Worm (Caenorhabditis elegans): ENCODE measurements around the gene orc-5.

DNA sequence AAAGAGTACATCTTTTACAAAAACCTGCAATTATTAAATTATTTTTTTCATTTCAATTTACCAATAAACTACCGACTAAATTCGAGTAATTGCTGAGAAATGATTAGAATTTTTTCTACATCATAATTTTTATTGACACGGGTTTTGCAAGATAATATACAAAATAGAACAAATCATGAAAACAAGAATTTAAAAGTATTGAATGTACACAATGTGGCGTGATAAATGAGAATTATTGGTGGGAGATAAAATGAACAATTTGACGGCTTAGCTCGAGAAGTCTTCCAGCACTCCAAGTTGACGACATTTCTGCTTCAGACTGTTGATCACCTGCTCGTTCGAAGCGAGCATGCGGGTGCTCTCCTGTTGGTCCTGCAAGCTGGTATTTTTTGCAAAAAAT is 39.2 kb downstream of the orc-5 start, which contains the start of gene R102.4:
- TF ChIP-seq nhr-67 (tag; optimal IDR thresholded peaks at IDR 0.05) = no peak
- TF ChIP-seq nhr-11 (tag; optimal IDR thresholded peaks at IDR 0.05) = no peak
- no peak for TF ChIP-seq ceh-28 (tag; optimal IDR thresholded peaks at IDR 0.05)
- no peak for TF ChIP-seq pha-4 (tag; optimal IDR thresholded peaks at IDR 0.05)
- TF ChIP-seq nhr-76 (tag; optimal IDR thresholded peaks at IDR 0.05) = no peak
- no peak for TF ChIP-seq zag-1 (tag; optimal IDR thresholded peaks at IDR 0.05)
